Fruit fly (Drosophila melanogaster): ENCODE measurements around the gene Rpp14b.

Gene Rpp14b

DNA sequence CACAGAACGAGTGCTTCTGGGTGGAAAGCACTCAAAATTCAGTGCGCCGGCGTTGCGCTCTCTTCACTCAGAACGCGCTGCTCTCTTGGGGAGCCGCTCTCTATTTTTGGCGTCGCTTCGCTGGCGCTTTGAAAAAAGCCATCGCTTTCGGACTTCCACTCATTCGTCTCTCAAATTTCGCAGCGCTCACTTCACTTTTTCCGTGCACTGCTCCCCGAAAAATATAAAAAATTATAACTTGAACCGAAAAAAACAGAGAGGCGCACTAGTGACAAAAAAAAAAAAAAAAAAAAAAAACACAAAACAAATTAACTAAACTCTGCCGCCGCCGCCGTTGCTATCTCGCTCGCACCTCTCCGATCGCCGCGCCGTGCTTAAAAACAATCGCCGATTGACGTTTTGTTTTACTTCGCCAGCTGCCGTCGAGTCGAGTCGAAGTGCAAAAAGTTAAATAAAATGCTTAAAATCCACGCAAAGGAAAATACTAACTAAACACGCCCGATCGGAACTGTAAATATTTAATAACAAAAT is 43.6 kb downstream of the Rpp14b start (continued):
- TF ChIP-seq dac (GFP tag; optimal IDR thresholded peaks at IDR 0.05): no peak
- peak; percentile 28 for TF ChIP-seq lz (GFP tag; optimal IDR thresholded peaks at IDR 0.05)
- peak; percentile 38 for TF ChIP-seq dsx (GFP tag; optimal IDR thresholded peaks at IDR 0.05; ENCODE audit: poor library complexity, severe bottlenecking)
- no peak for TF ChIP-seq Blimp-1 (GFP tag; optimal IDR thresholded peaks at IDR 0.05)
- TF ChIP-seq CG34406 (GFP tag; optimal IDR thresholded peaks at IDR 0.05): peak; percentile 21
- TF ChIP-seq CG6792 (GFP tag; optimal IDR thresholded peaks at IDR 0.05): peak; percentile 31
- TF ChIP-seq OdsH (GFP tag; optimal IDR thresholded peaks at IDR 0.05): no peak
- TF ChIP-seq CG16779 (tag; optimal IDR thresholded peaks at IDR 0.05): peak; percentile 61
- no peak for TF ChIP-seq acj6 (GFP tag; optimal IDR thresholded peaks at IDR 0.05)
- peak; percentile 42 for TF ChIP-seq esn (GFP tag; optimal IDR thresholded peaks at IDR 0.05)
- TF ChIP-seq CG6854 (GFP tag; optimal IDR thresholded peaks at IDR 0.05): peak; percentile 51
- no peak for TF ChIP-seq Eip75B (GFP tag; optimal IDR thresholded peaks at IDR 0.05)
- peak; percentile 64 for TF ChIP-seq vri (GFP tag; optimal IDR thresholded peaks at IDR 0.05)
- TF ChIP-seq CG3032 (tag; optimal IDR thresholded peaks at IDR 0.05): no peak
- TF ChIP-seq Eip93F (GFP tag; optimal IDR thresholded peaks at IDR 0.05): peak; percentile 4
- no peak for TF ChIP-seq CG6808 (GFP tag; optimal IDR thresholded peaks at IDR 0.05)
- TF ChIP-seq CG10631 (GFP tag; optimal IDR thresholded peaks at IDR 0.05): no peak
- TF ChIP-seq eg (GFP tag; IDR thresholded peaks at IDR 0.05): peak; percentile 82
- TF ChIP-seq Smox (GFP tag; optimal IDR thresholded peaks at IDR 0.05): no peak
- peak; percentile 34 to 54 for TF ChIP-seq ss (GFP tag; optimal IDR thresholded peaks at IDR 0.05)
- TF ChIP-seq topi (GFP tag; optimal IDR thresholded peaks at IDR 0.05): peak; percentile 19
- TF ChIP-seq fd59A (GFP tag; optimal IDR thresholded peaks at IDR 0.05): no peak
- no peak for TF ChIP-seq CG11294 (GFP tag; IDR thresholded peaks at IDR 0.05)
- peak; percentile 21 for TF ChIP-seq CG3919 (GFP tag; optimal IDR thresholded peaks at IDR 0.05)
- TF ChIP-seq cyc (GFP tag; optimal IDR thresholded peaks at IDR 0.05): no peak

DNA sequence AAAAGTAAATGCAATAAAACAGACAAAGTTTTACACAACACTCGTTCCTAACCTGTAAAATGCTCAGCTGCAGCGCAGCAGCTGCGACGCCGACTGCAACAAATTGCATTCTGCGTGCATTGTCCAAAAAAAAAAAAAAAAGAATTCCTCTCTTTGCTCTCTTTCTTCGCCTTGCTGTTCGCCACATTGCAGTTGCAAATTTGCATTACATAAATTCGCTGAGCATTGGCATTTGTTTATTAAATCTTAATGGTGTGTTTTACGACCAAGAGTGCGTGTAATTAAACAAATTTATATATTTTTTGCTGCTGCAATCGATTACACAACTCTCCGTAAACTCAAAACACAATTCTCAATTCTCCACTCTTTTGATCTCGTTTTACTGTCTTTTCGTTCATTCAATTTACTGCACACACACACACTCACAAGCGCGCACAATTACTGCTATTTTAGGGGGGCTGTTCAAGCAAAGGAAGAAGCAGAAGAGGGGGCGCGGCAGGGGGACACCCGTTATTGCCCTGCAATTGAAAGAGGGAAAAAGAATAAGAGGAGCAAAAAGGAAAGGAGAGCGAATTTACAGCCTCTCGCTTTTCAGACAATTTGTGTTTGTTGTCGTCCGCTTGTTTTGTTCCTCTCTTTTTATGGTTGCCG is 44.7 kb downstream of the Rpp14b start:
- TF ChIP-seq Eip93F (GFP tag; optimal IDR thresholded peaks at IDR 0.05) (no peak), CG6163 (GFP tag; IDR thresholded peaks at IDR 0.05) (peak; percentile 86), CG6276 (GFP tag; optimal IDR thresholded peaks at IDR 0.05) (peak; percentile 3), Eip78C (GFP tag) (peak; percentile 58), CG6854 (GFP tag; optimal IDR thresholded peaks at IDR 0.05) (peak; percentile 58), svp (GFP tag) (peak; percentile 39), vri (GFP tag; optimal IDR thresholded peaks at IDR 0.05) (peak; percentile 89), CG8119 (GFP tag; IDR thresholded peaks at IDR 0.05) (peak; percentile 38; the same call in 1 of the 3 replicates), Blimp-1 (GFP tag; optimal IDR thresholded peaks at IDR 0.05) (peak; percentile 54), CG6792 (GFP tag; optimal IDR thresholded peaks at IDR 0.05) (no peak), Lpt (GFP tag; optimal IDR thresholded peaks at IDR 0.05) (peak; percentile 62), acj6 (GFP tag; optimal IDR thresholded peaks at IDR 0.05) (no peak)

DNA sequence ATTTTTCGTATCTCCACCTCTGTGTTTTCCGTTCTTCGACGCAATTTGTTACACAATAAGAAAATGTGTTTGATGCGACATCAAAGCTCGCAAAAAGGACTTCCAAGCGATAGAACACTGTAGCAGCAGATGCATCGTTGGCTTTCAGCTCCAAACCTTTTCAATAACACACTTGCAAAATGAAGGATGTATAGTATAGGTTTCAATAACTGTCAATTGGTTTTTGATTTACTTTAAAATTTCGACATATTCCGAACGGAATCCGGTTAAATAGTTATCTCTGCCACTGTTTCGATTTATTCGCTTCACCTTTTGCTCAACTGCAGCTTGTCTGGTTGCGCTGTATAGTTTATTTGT is 45.2 kb downstream of the Rpp14b start:
- no peak for TF ChIP-seq Ets21C (GFP tag; optimal IDR thresholded peaks at IDR 0.05)
- no peak for TF ChIP-seq CG1621 (tag; optimal IDR thresholded peaks at IDR 0.05)
- TF ChIP-seq topi (GFP tag; optimal IDR thresholded peaks at IDR 0.05): peak; percentile 41
- TF ChIP-seq CG6276 (GFP tag; optimal IDR thresholded peaks at IDR 0.05): no peak
- no peak for TF ChIP-seq Eip93F (GFP tag; optimal IDR thresholded peaks at IDR 0.05)
- TF ChIP-seq CG34406 (GFP tag; optimal IDR thresholded peaks at IDR 0.05): peak; percentile 4
- peak; percentile 40 for TF ChIP-seq CG31627 (GFP tag; optimal IDR thresholded peaks at IDR 0.05)
- no peak for TF ChIP-seq CG9139 (GFP tag; optimal IDR thresholded peaks at IDR 0.05)
- peak; percentile 38 for TF ChIP-seq Sox14 (GFP tag; optimal IDR thresholded peaks at IDR 0.05)
- TF ChIP-seq Hr38 (GFP tag; optimal IDR thresholded peaks at IDR 0.05): no peak
- no peak for TF ChIP-seq Lpt (GFP tag; optimal IDR thresholded peaks at IDR 0.05)
- TF ChIP-seq Eip75B (GFP tag; optimal IDR thresholded peaks at IDR 0.05): peak; percentile 31
- peak; percentile 46 for TF ChIP-seq CG8632 (GFP tag; optimal IDR thresholded peaks at IDR 0.05)
- TF ChIP-seq pdm3 (GFP tag; optimal IDR thresholded peaks at IDR 0.05): peak; percentile 27
- no peak; the same call in 2 of the 3 replicates for TF ChIP-seq CG6163 (GFP tag; IDR thresholded peaks at IDR 0.05)
- TF ChIP-seq achi (GFP tag; optimal IDR thresholded peaks at IDR 0.05): peak; percentile 48
- TF ChIP-seq CG7368 (GFP tag; optimal IDR thresholded peaks at IDR 0.05): no peak
- peak; percentile 46 for TF ChIP-seq Ets96B (tag; optimal IDR thresholded peaks at IDR 0.05)
- peak; percentile 37 for TF ChIP-seq acj6 (GFP tag; optimal IDR thresholded peaks at IDR 0.05)
- TF ChIP-seq eg (GFP tag; IDR thresholded peaks at IDR 0.05): 0 out of 3 replicates have a peak, but pooled peaks have one; percentile 52
- TF ChIP-seq CG3919 (GFP tag; optimal IDR thresholded peaks at IDR 0.05): peak; percentile 41
- peak; percentile 54 for TF ChIP-seq CG6808 (GFP tag; optimal IDR thresholded peaks at IDR 0.05)
- TF ChIP-seq Gug (GFP tag; IDR thresholded peaks at IDR 0.05): no peak
- no peak for TF ChIP-seq vri (GFP tag; optimal IDR thresholded peaks at IDR 0.05)
- TF ChIP-seq CG6792 (GFP tag; optimal IDR thresholded peaks at IDR 0.05): no peak
- TF ChIP-seq spab (GFP tag; optimal IDR thresholded peaks at IDR 0.05): peak; percentile 42
- no peak for TF ChIP-seq CG6854 (GFP tag; optimal IDR thresholded peaks at IDR 0.05)
- peak; percentile 50 for TF ChIP-seq fd59A (GFP tag; optimal IDR thresholded peaks at IDR 0.05)
- TF ChIP-seq CG4318 (GFP tag; optimal IDR thresholded peaks at IDR 0.05): no peak

Measured in whole organism, prepupa.